Worm (Caenorhabditis elegans): ENCODE results near the gene Y116A8C.20.

- TF ChIP-seq unc-86 (tag; optimal IDR thresholded peaks at IDR 0.05) (peak; percentile 97), ama-1 (optimal IDR thresholded peaks at IDR 0.05) (no peak), tbx-2 (tag; optimal IDR thresholded peaks at IDR 0.05) (peak; percentile 99), elt-2 (tag; optimal IDR thresholded peaks at IDR 0.05) (peak; percentile 99), sdc-2 (tag; optimal IDR thresholded peaks at IDR 0.05) (peak; percentile 68), ref-2 (tag; optimal IDR thresholded peaks at IDR 0.05) (peak; percentile 98), fkh-6 (tag; optimal IDR thresholded peaks at IDR 0.05) (peak; percentile 42), ceh-34 (tag; optimal IDR thresholded peaks at IDR 0.05) (peak; percentile 95), K02D7.2 (tag; optimal IDR thresholded peaks at IDR 0.05) (peak; percentile 90)
Observed at ce11 chrIV:17087384-17088099, 46.8 kb downstream of the Y116A8C.20 start, which contains the start of the genes snx-13 and snr-1.

Measured in whole organism, late embryonic.